Worm (Caenorhabditis elegans) whole organism, late embryonic: ENCODE results near the gene M04B2.7.

Source experiments
- C08G9.2 ChIP-seq: sonication (generic microtip); optimal IDR thresholded peaks from 2 replicates; lab custom pipeline; 2016; ENCODE audit warnings: mild to moderate bottlenecking, missing genetic modification characterization, moderate library complexity, missing compliant biosample characterization
- ceh-14 ChIP-seq: sonication (generic microtip); optimal IDR thresholded peaks from 2 replicates; lab custom pipeline; 2016; ENCODE audit warnings: missing genotype, missing genetic modification characterization, missing compliant biosample characterization
- ceh-30 ChIP-seq: fragments of 150-350 bp; optimal IDR thresholded peaks from 2 replicates; lab custom pipeline; 2014; ENCODE audit warnings: missing biosample characterization, missing genetic modification characterization
- dve-1 ChIP-seq: sonication (generic microtip); optimal IDR thresholded peaks from 2 replicates; lab custom pipeline; 2017; ENCODE audit warnings: antibody characterized with exemption, mild to moderate bottlenecking, missing genetic modification characterization, missing compliant biosample characterization
- nhr-11 ChIP-seq: fragments of 150-350 bp; optimal IDR thresholded peaks from 2 replicates; lab custom pipeline; 2014; ENCODE audit warnings: missing biosample characterization, missing genetic modification characterization
- nhr-232 ChIP-seq: sonication (generic microtip); optimal IDR thresholded peaks from 2 replicates; lab custom pipeline; 2016; ENCODE audit warnings: missing genetic modification characterization, missing compliant biosample characterization
- pat-9 ChIP-seq: fragments of 200-800 bp; sonication (Bioruptor generic); optimal IDR thresholded peaks from 2 replicates; lab custom pipeline; 2018; ENCODE audit warnings: mild to moderate bottlenecking, missing genetic modification characterization, moderate library complexity, missing compliant biosample characterization
- ref-2 ChIP-seq: sonication (generic microtip); optimal IDR thresholded peaks from 2 replicates; lab custom pipeline; 2016; ENCODE audit warnings: missing genetic modification characterization, missing compliant biosample characterization
- sdc-2 ChIP-seq: sonication (generic microtip); optimal IDR thresholded peaks from 2 replicates; lab custom pipeline; 2016; ENCODE audit warnings: missing genotype, missing genetic modification characterization, missing compliant biosample characterization
- tbx-2 ChIP-seq: sonication (generic microtip); optimal IDR thresholded peaks from 2 replicates; lab custom pipeline; 2016; ENCODE audit warnings: missing genetic modification characterization, missing compliant biosample characterization

ce11 chrIV:11563090-11563489, 14.5 kb upstream of the M04B2.7 start:
- TF ChIP-seq C08G9.2 (tag; lab: Kevin White, UChicago) (no peak), nhr-232 (tag; lab: Kevin White, UChicago) (no peak), ceh-30 (no peak), tbx-2 (tag; lab: Kevin White, UChicago) (no peak), ceh-14 (tag; lab: Kevin White, UChicago) (no peak), dve-1 (tag; lab: Kevin White, UChicago) (no peak), sdc-2 (no peak), pat-9 (tag; lab: Kevin White, UChicago) (no peak), nhr-11 (tag; lab: Kevin White, UChicago) (no peak), ref-2 (tag; lab: Kevin White, UChicago) (no peak)
